Worm (Caenorhabditis elegans) whole organism, early embryonic: ENCODE data around the gene hsp-43.

Experiments
- ama-1 ChIP-seq: fragments of 150-350 bp; optimal IDR thresholded peaks from 2 replicates; lab custom pipeline; 2014
- ceh-13 ChIP-seq: fragments of 200-800 bp; sonication (Bioruptor generic); optimal IDR thresholded peaks from 2 replicates; lab custom pipeline; 2018; ENCODE audit warnings: mild to moderate bottlenecking, missing genetic modification characterization, missing compliant biosample characterization
- ceh-36 ChIP-seq: sonication (generic microtip); optimal IDR thresholded peaks from 2 replicates; lab custom pipeline; 2016; ENCODE audit warnings: missing genetic modification characterization, inconsistent platforms, missing compliant biosample characterization
- flt-1 ChIP-seq: fragments of 200-800 bp; sonication (Bioruptor generic); IDR thresholded peaks from 2 replicates; pipeline ENCODE4 v1.3.6; 2022; ENCODE audit warnings: missing genetic modification characterization, missing compliant biosample characterization
- hnd-1 ChIP-seq: sonication (generic microtip); optimal IDR thresholded peaks from 2 replicates; lab custom pipeline; 2016; ENCODE audit warnings: missing genetic modification characterization, missing compliant biosample characterization
- pes-1 ChIP-seq: fragments of 200-800 bp; sonication (Bioruptor generic); IDR thresholded peaks from 2 replicates; pipeline ENCODE4 v1.3.6; 2022; ENCODE audit warnings: missing genetic modification reagents, missing genetic modification characterization, missing compliant biosample characterization
- scrt-1 ChIP-seq: fragments of 200-800 bp; sonication (Bioruptor generic); IDR thresholded peaks from 2 replicates; pipeline ENCODE4 v1.3.6; 2022; ENCODE audit warnings: missing genetic modification characterization, missing compliant biosample characterization
- sea-1 ChIP-seq: fragments of 200-800 bp; sonication (Bioruptor generic); conservative IDR thresholded peaks from 2 replicates; pipeline ENCODE4 v1.3.6; 2022; ENCODE audit warnings: missing genetic modification characterization, missing compliant biosample characterization
- tbx-11 ChIP-seq: fragments of 200-800 bp; sonication (Bioruptor generic); IDR thresholded peaks from 2 replicates; pipeline ENCODE4 v1.3.6; 2022; ENCODE audit warnings: missing genetic modification characterization, missing compliant biosample characterization
- tbx-37 ChIP-seq: fragments of 200-800 bp; sonication (Bioruptor generic); conservative IDR thresholded peaks from 2 replicates; pipeline ENCODE4 v1.3.6; 2022; ENCODE audit warnings: missing genetic modification reagents, missing genetic modification characterization, missing compliant biosample characterization
- tra-4 ChIP-seq: sonication (generic microtip); optimal IDR thresholded peaks from 2 replicates; lab custom pipeline; 2017; ENCODE audit warnings: missing genetic modification characterization, missing compliant biosample characterization

DNA sequence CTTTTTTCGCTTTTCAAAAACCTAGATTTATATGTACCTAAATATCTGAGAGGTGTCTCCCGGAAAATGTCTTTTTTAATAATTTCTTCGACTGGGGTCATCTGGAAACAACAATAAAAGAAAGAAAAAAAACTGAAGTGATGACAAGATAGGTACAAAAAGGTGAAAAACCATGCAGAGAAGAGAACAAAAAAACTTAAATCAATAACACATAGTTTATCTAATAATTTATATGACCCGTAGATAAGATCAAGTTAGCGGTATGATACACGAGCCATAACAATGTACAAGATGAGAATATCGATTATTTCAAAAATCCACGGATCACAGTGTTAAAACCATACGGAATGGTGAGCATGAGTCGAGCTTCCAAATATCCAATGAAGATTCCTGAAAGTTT lies 29.0 kb downstream of the hsp-43 start, which contains the start of gene mtp-18:
- no peak for TF ChIP-seq ama-1 (lab: Kevin White, UChicago)
- no peak for TF ChIP-seq hnd-1 (tag; lab: Kevin White, UChicago)
- TF ChIP-seq flt-1 (GFP tag; lab: Robert Waterston, UW) = no peak
- no peak for TF ChIP-seq sea-1 (GFP tag; lab: Robert Waterston, UW)
- no peak for TF ChIP-seq tbx-11 (GFP tag; lab: Robert Waterston, UW)
- TF ChIP-seq scrt-1 (GFP tag; lab: Robert Waterston, UW) = no peak
- no peak for TF ChIP-seq tbx-37
- no peak for TF ChIP-seq ceh-13 (GFP tag; lab: Kevin White, UChicago)
- no peak for TF ChIP-seq ceh-36
- TF ChIP-seq tra-4 (tag; lab: Kevin White, UChicago) = no peak
- no peak for TF ChIP-seq pes-1
